Fruit fly (Drosophila melanogaster) S2 (cell line): ENCODE results near the gene Bicra.

Experiments used
- CG8478 ChIP-seq: fragments of >200 bp; optimal IDR thresholded peaks from 2 replicates; lab custom pipeline; 2018
- CTCF ChIP-seq, 2 experiments: fragments of >200 bp; optimal IDR thresholded peaks; 2 replicates each; lab custom pipeline; 2018

DNA sequence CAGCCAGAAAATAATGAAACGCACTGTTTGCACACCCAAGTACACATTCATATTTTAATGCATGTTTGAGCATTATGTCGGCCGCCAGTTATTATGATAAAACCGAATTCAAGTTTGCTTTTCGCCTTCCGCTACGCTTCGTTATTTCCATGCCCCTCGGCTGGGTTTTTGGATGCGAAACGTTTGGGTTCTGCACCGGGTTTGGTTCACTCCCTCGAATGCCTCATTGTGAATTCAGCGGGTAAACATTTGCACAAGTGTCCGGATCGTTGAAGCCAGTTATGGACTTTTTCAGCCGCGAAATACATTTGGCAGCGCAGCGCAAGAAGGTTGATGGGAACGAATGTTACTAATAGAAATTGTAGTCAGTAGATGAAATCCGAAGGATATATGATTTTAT lies 8.3 kb downstream of the Bicra start:
- TF ChIP-seq CG8478 (lab: Kevin White, UChicago), result no peak
- TF ChIP-seq CTCF (optimal IDR thresholded peaks at IDR 0.05; lab: Kevin White, UChicago), result no peak
